Fruit fly (Drosophila melanogaster): ENCODE measurements around the gene Ibf2.

Ibf2 gene

DNA sequence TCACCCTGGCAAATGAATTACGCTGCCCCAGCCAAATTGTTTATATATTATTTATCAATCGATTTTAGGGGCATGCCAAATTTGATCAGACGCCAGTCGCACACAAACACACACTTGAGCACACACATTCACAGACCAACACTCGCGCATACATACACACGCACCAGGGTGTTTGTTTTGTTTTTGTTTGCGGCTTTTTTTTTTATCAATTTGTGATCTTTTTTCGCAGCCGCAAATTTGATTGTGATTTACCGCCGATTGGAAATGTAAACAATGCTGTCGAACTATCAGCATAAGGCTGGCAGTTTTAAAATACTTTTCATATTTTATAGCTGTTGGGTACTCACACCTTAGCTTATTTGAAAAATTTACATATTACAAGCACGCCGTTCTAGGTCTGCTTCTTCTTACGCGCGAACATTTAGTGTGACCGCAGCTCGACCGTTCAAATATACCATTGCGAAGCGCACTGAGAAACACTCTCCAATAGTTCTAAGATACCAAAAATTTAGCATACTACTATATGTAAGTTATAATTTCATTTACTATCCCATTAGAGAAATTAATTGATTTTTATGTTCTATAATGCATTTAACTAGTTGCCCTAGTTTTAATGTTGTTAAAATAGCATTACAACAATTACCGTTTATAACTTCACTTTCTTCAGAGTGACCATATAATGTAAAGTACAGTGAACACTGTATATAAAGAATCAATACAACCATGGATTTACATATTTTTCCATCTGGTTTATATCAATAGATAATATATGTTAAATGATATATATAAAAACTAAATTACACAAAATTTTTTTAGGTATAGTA lies 20.8 kb downstream of the Ibf2 start, which contains the start of gene pum:
Gene pum (minus strand): TSS at position 415 of the 824 bp plus-strand sequence.
- no peak for TF ChIP-seq Met (GFP tag; optimal IDR thresholded peaks at IDR 0.05)
- TF ChIP-seq CG6163 (GFP tag; IDR thresholded peaks at IDR 0.05), result peak; percentile 18; the same call in 2 of the 3 replicates
- TF ChIP-seq Gug (GFP tag; IDR thresholded peaks at IDR 0.05), result no peak
- peak; percentile 22 for TF ChIP-seq cyc (GFP tag; optimal IDR thresholded peaks at IDR 0.05)
- TF ChIP-seq CG32006 (GFP tag; optimal IDR thresholded peaks at IDR 0.05), result peak; percentile 25
- peak; percentile 14 for TF ChIP-seq OdsH (GFP tag; optimal IDR thresholded peaks at IDR 0.05)
- TF ChIP-seq CG9139 (GFP tag; optimal IDR thresholded peaks at IDR 0.05), result peak; percentile 45
- no peak for TF ChIP-seq Eip93F (GFP tag; optimal IDR thresholded peaks at IDR 0.05)
- TF ChIP-seq ss (GFP tag; optimal IDR thresholded peaks at IDR 0.05), result peak; percentile 77 to 78
- TF ChIP-seq CG11902 (GFP tag; optimal IDR thresholded peaks at IDR 0.05), result no peak
- peak in 1 of 2 experiments; percentile 10 for TF ChIP-seq salr (GFP tag; optimal IDR thresholded peaks at IDR 0.05)
- no peak for TF ChIP-seq Ets21C (GFP tag; optimal IDR thresholded peaks at IDR 0.05)
- TF ChIP-seq eg (GFP tag; IDR thresholded peaks at IDR 0.05), result peak; percentile 58
- no peak for TF ChIP-seq dac (GFP tag; optimal IDR thresholded peaks at IDR 0.05)
- no peak for TF ChIP-seq spab (GFP tag; optimal IDR thresholded peaks at IDR 0.05)
- TF ChIP-seq Sox102F (GFP tag; optimal IDR thresholded peaks at IDR 0.05), result peak; percentile 5
- peak; percentile 14 for TF ChIP-seq net (GFP tag; optimal IDR thresholded peaks at IDR 0.05)
- TF ChIP-seq CG4318 (GFP tag; optimal IDR thresholded peaks at IDR 0.05), result no peak
- no peak for TF ChIP-seq Sox15 (GFP tag; optimal IDR thresholded peaks at IDR 0.05)
- TF ChIP-seq svp (GFP tag), result peak; percentile 32
- peak; percentile 83 for TF ChIP-seq CG6808 (GFP tag; optimal IDR thresholded peaks at IDR 0.05)
- peak; percentile 47 for TF ChIP-seq CG3032 (tag; optimal IDR thresholded peaks at IDR 0.05)
- no peak for TF ChIP-seq CG6792 (GFP tag; optimal IDR thresholded peaks at IDR 0.05)
- peak; percentile 46 for TF ChIP-seq CG6276 (GFP tag; optimal IDR thresholded peaks at IDR 0.05)
- no peak for TF ChIP-seq Hr4 (GFP tag; optimal IDR thresholded peaks at IDR 0.05)
- peak; percentile 45; the same call in 1 of the 2 replicates for TF ChIP-seq CG15336 (GFP tag; IDR thresholded peaks at IDR 0.05)
- peak; percentile 72 for TF ChIP-seq fkh (GFP tag; optimal IDR thresholded peaks at IDR 0.05)
- TF ChIP-seq dsx (GFP tag; optimal IDR thresholded peaks at IDR 0.05; ENCODE audit: poor library complexity, severe bottlenecking), result peak; percentile 10
- no peak for TF ChIP-seq topi (GFP tag; optimal IDR thresholded peaks at IDR 0.05)
- TF ChIP-seq CG16779 (tag; optimal IDR thresholded peaks at IDR 0.05), result peak; percentile 72
- TF ChIP-seq lz (GFP tag; optimal IDR thresholded peaks at IDR 0.05), result no peak
- TF ChIP-seq Smox (GFP tag; optimal IDR thresholded peaks at IDR 0.05), result peak; percentile 11
- no peak for TF ChIP-seq CG11762 (GFP tag; optimal IDR thresholded peaks at IDR 0.05; ENCODE audit: insufficient read depth)
- peak; percentile 26 for TF ChIP-seq vri (GFP tag; optimal IDR thresholded peaks at IDR 0.05)
- TF ChIP-seq CG6854 (GFP tag; optimal IDR thresholded peaks at IDR 0.05), result peak; percentile 28
- TF ChIP-seq Ets96B (tag; optimal IDR thresholded peaks at IDR 0.05), result peak; percentile 25
- TF ChIP-seq CG8119 (GFP tag; IDR thresholded peaks at IDR 0.05), result peak; percentile 70
- TF ChIP-seq Blimp-1 (GFP tag; optimal IDR thresholded peaks at IDR 0.05), result no peak
- peak; percentile 62 for TF ChIP-seq Eip78C (GFP tag)
- TF ChIP-seq CG1621 (tag; optimal IDR thresholded peaks at IDR 0.05), result peak; percentile 23

DNA sequence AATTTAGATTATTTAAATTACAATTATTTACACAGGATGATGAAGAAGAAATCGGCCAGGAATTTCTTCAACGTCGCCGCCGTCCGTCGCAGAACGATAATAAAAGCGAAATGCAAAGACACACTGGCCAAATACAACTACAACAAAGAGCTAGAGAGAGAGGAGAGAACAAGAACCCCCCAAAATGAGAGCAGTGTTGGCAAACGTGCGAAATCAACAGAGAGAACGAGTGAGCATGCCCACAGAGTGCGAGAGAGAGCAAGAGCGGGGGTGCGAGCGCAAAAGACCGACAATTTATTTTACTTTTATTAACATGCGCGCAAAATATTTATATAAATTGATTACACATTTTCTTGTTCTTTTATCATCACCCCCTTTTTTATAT lies 21.4 kb downstream of the Ibf2 start:
- TF ChIP-seq svp (GFP tag), result peak; percentile 81
- TF ChIP-seq Lpt (GFP tag; optimal IDR thresholded peaks at IDR 0.05), result peak; percentile 34
- no peak for TF ChIP-seq CG6808 (GFP tag; optimal IDR thresholded peaks at IDR 0.05)
- peak; percentile 18 for TF ChIP-seq Sox102F (GFP tag; optimal IDR thresholded peaks at IDR 0.05)
- no peak for TF ChIP-seq fd59A (GFP tag; optimal IDR thresholded peaks at IDR 0.05)
- peak; percentile 25 for TF ChIP-seq net (GFP tag; optimal IDR thresholded peaks at IDR 0.05)
- TF ChIP-seq dsx (GFP tag; optimal IDR thresholded peaks at IDR 0.05; ENCODE audit: poor library complexity, severe bottlenecking), result peak; percentile 37
- peak; percentile 53 for TF ChIP-seq esn (GFP tag; optimal IDR thresholded peaks at IDR 0.05)
- peak; percentile 81 for TF ChIP-seq CG6163 (GFP tag; IDR thresholded peaks at IDR 0.05)
- no peak for TF ChIP-seq CG11762 (GFP tag; optimal IDR thresholded peaks at IDR 0.05; ENCODE audit: insufficient read depth)
- no peak for TF ChIP-seq cyc (GFP tag; optimal IDR thresholded peaks at IDR 0.05)
- peak; percentile 60 for TF ChIP-seq fd85E (GFP tag; optimal IDR thresholded peaks at IDR 0.05)
- no peak for TF ChIP-seq Ets21C (GFP tag; optimal IDR thresholded peaks at IDR 0.05)
- TF ChIP-seq Smox (GFP tag; optimal IDR thresholded peaks at IDR 0.05), result peak; percentile 6
- TF ChIP-seq Eip78C (GFP tag), result peak; percentile 31
- no peak for TF ChIP-seq CG10631 (GFP tag; optimal IDR thresholded peaks at IDR 0.05)
- peak; percentile 43 for TF ChIP-seq CG34406 (GFP tag; optimal IDR thresholded peaks at IDR 0.05)
- peak; percentile 33 for TF ChIP-seq Eip75B (GFP tag; optimal IDR thresholded peaks at IDR 0.05)
- peak; percentile 63 for TF ChIP-seq fkh (GFP tag; optimal IDR thresholded peaks at IDR 0.05)
- TF ChIP-seq lz (GFP tag; optimal IDR thresholded peaks at IDR 0.05), result peak; percentile 35
- TF ChIP-seq CG1621 (tag; optimal IDR thresholded peaks at IDR 0.05), result no peak
- TF ChIP-seq topi (GFP tag; optimal IDR thresholded peaks at IDR 0.05), result peak; percentile 39
- TF ChIP-seq CG6276 (GFP tag; optimal IDR thresholded peaks at IDR 0.05), result no peak
- peak; percentile 38 for TF ChIP-seq Met (GFP tag; optimal IDR thresholded peaks at IDR 0.05)
